Worm (Caenorhabditis elegans): ENCODE measurements around the gene R05A10.4.

Gene R05A10.4

DNA sequence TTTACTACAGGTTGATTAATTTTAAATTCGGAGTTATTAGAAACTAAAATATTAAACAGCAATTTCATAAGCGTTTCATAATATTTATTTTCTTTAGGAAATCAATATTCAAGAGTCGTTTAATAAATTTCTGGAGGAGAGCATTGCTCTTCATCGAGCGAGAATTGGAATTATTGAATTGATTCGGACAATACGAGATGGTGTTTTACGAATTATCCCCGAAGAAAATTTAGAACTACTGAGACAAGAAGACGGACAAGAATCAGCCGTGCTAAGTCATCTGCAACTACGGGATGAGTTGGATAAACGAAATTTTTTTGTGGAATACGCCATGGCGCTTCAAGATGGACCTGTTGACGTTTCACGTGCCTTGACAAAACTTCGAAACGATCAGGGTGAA, 22.0 kb downstream of the R05A10.4 start:
- TF ChIP-seq med-1 (GFP tag; optimal IDR thresholded peaks at IDR 0.05; ENCODE audit: insufficient read depth) (no peak), cog-1 (tag; optimal IDR thresholded peaks at IDR 0.05) (no peak), klf-2 (GFP tag; conservative IDR thresholded peaks at IDR 0.05) (no peak), tab-1 (GFP tag; IDR thresholded peaks at IDR 0.05) (no peak), ztf-29 (GFP tag; IDR thresholded peaks at IDR 0.05) (no peak), flt-1 (GFP tag; IDR thresholded peaks at IDR 0.05) (no peak), T22C8.4 (GFP tag; IDR thresholded peaks at IDR 0.05) (no peak), ref-1 (GFP tag; conservative IDR thresholded peaks at IDR 0.05) (no peak), ztf-23 (GFP tag; IDR thresholded peaks at IDR 0.05) (no peak)

DNA sequence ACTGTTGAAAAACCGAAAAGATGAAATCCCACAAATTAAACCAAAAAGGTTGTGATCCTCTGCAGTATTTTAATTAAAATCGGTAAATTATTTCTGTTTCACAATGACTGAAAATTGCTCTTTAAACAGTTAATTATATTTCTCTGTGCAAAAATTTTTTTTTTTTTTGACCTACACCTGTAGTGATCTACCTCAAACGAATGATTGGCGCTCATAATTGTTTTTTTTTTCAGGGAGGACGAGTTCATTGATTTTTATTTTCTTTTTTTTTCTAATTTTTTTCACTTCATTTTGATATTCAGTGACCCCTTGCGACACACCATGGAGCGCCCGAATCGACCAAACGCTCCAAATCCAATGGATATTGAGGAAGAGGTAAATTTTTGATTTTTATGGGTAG, 23.9 kb downstream of the R05A10.4 start, which contains the start of gene F02H6.2:
TSS of gene F02H6.2 (plus strand) at position 301 of the 400 bp plus-strand sequence.
- no peak for TF ChIP-seq ztf-23 (GFP tag; IDR thresholded peaks at IDR 0.05)

ce11 chrIV:14203162-14203561, 30.9 kb downstream of the R05A10.4 start, which contains the start of gene F02H6.3:
TSS of gene F02H6.3 (plus strand) at chrIV:14203427.
- TF ChIP-seq ref-1 (GFP tag; conservative IDR thresholded peaks at IDR 0.05) (no peak), T22C8.4 (GFP tag; IDR thresholded peaks at IDR 0.05) (no peak), ztf-23 (GFP tag; IDR thresholded peaks at IDR 0.05) (no peak)

DNA sequence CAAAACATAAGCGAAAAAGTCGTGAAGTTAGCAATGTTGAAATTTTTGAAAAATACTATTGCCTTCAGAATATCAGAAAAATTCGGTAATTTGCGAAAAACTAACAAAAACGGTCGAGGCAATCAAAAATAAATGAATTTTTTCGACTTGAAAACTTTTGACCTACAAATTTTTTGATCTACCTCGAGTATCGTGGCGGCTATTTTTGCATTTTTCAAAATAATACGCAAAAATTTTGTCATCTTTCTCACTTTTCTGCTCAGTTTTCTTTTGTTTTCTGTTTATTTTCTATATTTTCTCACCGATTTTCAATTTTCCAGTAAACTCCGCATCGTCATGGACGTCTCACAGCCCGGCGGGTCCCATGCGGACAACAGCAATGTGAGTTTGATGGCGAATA, 43.5 kb downstream of the R05A10.4 start:
- TF ChIP-seq cog-1 (tag; optimal IDR thresholded peaks at IDR 0.05) (no peak), med-1 (GFP tag; optimal IDR thresholded peaks at IDR 0.05; ENCODE audit: insufficient read depth) (no peak), ztf-29 (GFP tag; IDR thresholded peaks at IDR 0.05) (no peak)

ce11 chrIV:14219714-14220113, 47.4 kb downstream of the R05A10.4 start, which contains the start of gene sqrd-1:
TSS of gene sqrd-1 (plus strand) at chrIV:14219871.
- TF ChIP-seq tab-1 (GFP tag; IDR thresholded peaks at IDR 0.05): no peak
- 0 out of 2 replicates have a peak, but pooled peaks have one; percentile 14 for TF ChIP-seq flt-1 (GFP tag; IDR thresholded peaks at IDR 0.05)
